Worm (Caenorhabditis elegans) whole organism, L4 larva: Measurements from ENCODE around the gene W03C9.6.

Experiments
- F37D6.2 ChIP-seq: sonication (generic microtip); optimal IDR thresholded peaks from 2 replicates; lab custom pipeline; 2016; ENCODE audit warnings: mild to moderate bottlenecking, missing genetic modification characterization, missing compliant biosample characterization
- T20F7.1 ChIP-seq: fragments of 200-800 bp; sonication (Bioruptor generic); optimal IDR thresholded peaks from 2 replicates; lab custom pipeline; 2018; ENCODE audit warnings: mild to moderate bottlenecking, missing genetic modification characterization, missing compliant biosample characterization
- Y75B8A.6 ChIP-seq: fragments of 200-800 bp; sonication (Bioruptor generic); IDR thresholded peaks from 2 replicates; pipeline ENCODE4 v1.3.6; 2022; ENCODE audit warnings: missing genetic modification reagents, missing genetic modification characterization, missing compliant biosample characterization
- ZK337.2 ChIP-seq: fragments of 200-800 bp; sonication (Bioruptor generic); IDR thresholded peaks from 2 replicates; pipeline ENCODE4 v1.3.6; 2022; ENCODE audit warnings: missing genetic modification reagents, missing genetic modification characterization, missing compliant biosample characterization
- ZK546.5 ChIP-seq, 2 experiments: sonication (generic microtip); optimal IDR thresholded peaks; 2 replicates each; lab custom pipeline; 2017; ENCODE audit warnings: missing biosample characterization in 2 of 2, missing genetic modification characterization in 2 of 2
- aha-1 ChIP-seq: fragments of 150-350 bp; peaks from one replicate; lab custom pipeline; 2014; ENCODE audit warnings: missing biosample characterization, missing genetic modification characterization
- aly-2 ChIP-seq: sonication (generic microtip); optimal IDR thresholded peaks from 2 replicates; lab custom pipeline; 2018; ENCODE audit warnings: missing biosample characterization, missing genetic modification characterization
- ceh-20 ChIP-seq: fragments of 200-800 bp; sonication (Bioruptor generic); IDR thresholded peaks from 2 replicates; pipeline ENCODE4 v1.3.6; 2022; ENCODE audit warnings: missing genetic modification reagents, missing genetic modification characterization, missing compliant biosample characterization
- ces-1 ChIP-seq: fragments of 150-350 bp; sonication (generic microtip); optimal IDR thresholded peaks from 4 replicates; lab custom pipeline; 2014; ENCODE audit warnings: missing biosample characterization, missing genetic modification reagents, missing genetic modification characterization
- daf-16 ChIP-seq, 3 experiments: sonication (generic microtip); optimal IDR thresholded peaks; 2 replicates each; lab custom pipeline; 2016 to 2017; ENCODE audit warnings: missing genetic modification characterization in 3 of 3, missing genetic modification reagents in 3 of 3, mild to moderate bottlenecking in 2 of 3, missing compliant biosample characterization in 2 of 3, missing biosample characterization in 1 of 3, moderate library complexity in 1 of 3
- daf-8 ChIP-seq: fragments of 200-800 bp; sonication (Bioruptor generic); IDR thresholded peaks from 2 replicates; pipeline ENCODE4 v1.3.6; 2022; ENCODE audit warnings: missing genetic modification characterization, missing compliant biosample characterization
- dmd-8 ChIP-seq: fragments of 200-800 bp; sonication (Bioruptor generic); IDR thresholded peaks from 2 replicates; pipeline ENCODE4 v1.3.6; 2022; ENCODE audit warnings: missing genetic modification characterization, missing compliant biosample characterization
- dpl-1 ChIP-seq: fragments of 150-350 bp; optimal IDR thresholded peaks from 2 replicates; lab custom pipeline; 2014; ENCODE audit warnings: missing biosample characterization, missing genetic modification reagents, missing genetic modification characterization
- hlh-30 ChIP-seq: sonication (generic microtip); optimal IDR thresholded peaks from 2 replicates; lab custom pipeline; 2017; ENCODE audit warnings: antibody characterized with exemption, mild to moderate bottlenecking, missing genetic modification characterization, missing compliant biosample characterization; ENCODE audit not compliant: insufficient read depth
- hmg-1.1 ChIP-seq: fragments of 200-800 bp; sonication (Bioruptor generic); IDR thresholded peaks from 2 replicates; pipeline ENCODE4 v1.3.6; 2022; ENCODE audit warnings: missing genetic modification reagents, missing genetic modification characterization, missing compliant biosample characterization
- lin-15B ChIP-seq: fragments of 150-350 bp; sonication (generic microtip); optimal IDR thresholded peaks from 3 replicates; lab custom pipeline; 2014; ENCODE audit warnings: missing biosample characterization, missing genetic modification characterization
- lir-3 ChIP-seq: sonication (generic microtip); optimal IDR thresholded peaks from 2 replicates; lab custom pipeline; 2016; ENCODE audit warnings: mild to moderate bottlenecking, missing genetic modification characterization, missing compliant biosample characterization
- lsy-2 ChIP-seq, 2 experiments: fragments of 150-350 bp in 1 of 2; sonication (generic microtip) in 1 of 2; optimal IDR thresholded peaks; 2 replicates each; lab custom pipeline; 2014 to 2017; ENCODE audit warnings: missing biosample characterization in 2 of 2, missing genetic modification characterization in 2 of 2
- madf-9 ChIP-seq: fragments of 200-800 bp; sonication (Bioruptor generic); conservative IDR thresholded peaks from 2 replicates; pipeline ENCODE4 v1.3.6; 2022; ENCODE audit warnings: missing genetic modification reagents, missing genetic modification characterization, missing compliant biosample characterization
- mdl-1 ChIP-seq, 2 experiments: fragments of 150-350 bp in 1 of 2; sonication (generic microtip) in 1 of 2; optimal IDR thresholded peaks; 2 replicates each; lab custom pipeline; 2014 to 2017; ENCODE audit warnings: missing biosample characterization in 2 of 2, missing genetic modification characterization in 2 of 2
- mdt-29 ChIP-seq: fragments of 200-800 bp; sonication (Bioruptor generic); IDR thresholded peaks from 2 replicates; pipeline ENCODE4 v1.3.6; 2022; ENCODE audit warnings: missing genetic modification reagents, missing genetic modification characterization, missing compliant biosample characterization
- mep-1 ChIP-seq: fragments of 150-350 bp; sonication (generic microtip); optimal IDR thresholded peaks from 3 replicates; lab custom pipeline; 2014; ENCODE audit warnings: missing biosample characterization, missing genetic modification characterization
- mes-2 ChIP-seq: sonication (generic microtip); optimal IDR thresholded peaks from 2 replicates; lab custom pipeline; 2016; ENCODE audit warnings: missing genotype, mild to moderate bottlenecking, missing genetic modification characterization, missing compliant biosample characterization; ENCODE audit not compliant: poor library complexity, severe bottlenecking
- mxl-3 ChIP-seq: fragments of 200-800 bp; sonication (Bioruptor generic); optimal IDR thresholded peaks from 2 replicates; lab custom pipeline; 2018; ENCODE audit warnings: mild to moderate bottlenecking, missing genetic modification characterization, missing compliant biosample characterization
- nhr-102 ChIP-seq: sonication (generic microtip); optimal IDR thresholded peaks from 2 replicates; lab custom pipeline; 2016; ENCODE audit warnings: mild to moderate bottlenecking, missing genetic modification characterization, moderate library complexity, missing compliant biosample characterization
- nhr-11 ChIP-seq: fragments of 150-350 bp; optimal IDR thresholded peaks from 2 replicates; lab custom pipeline; 2014; ENCODE audit warnings: missing biosample characterization, missing genetic modification characterization
- nhr-111 ChIP-seq: fragments of 200-800 bp; sonication (Bioruptor generic); optimal IDR thresholded peaks from 2 replicates; lab custom pipeline; 2018; ENCODE audit warnings: mild to moderate bottlenecking, missing genetic modification characterization, missing compliant biosample characterization
- nhr-25 ChIP-seq: sonication (generic microtip); optimal IDR thresholded peaks from 2 replicates; lab custom pipeline; 2017; ENCODE audit warnings: missing genetic modification characterization, mild to moderate bottlenecking, missing compliant biosample characterization, antibody characterized with exemption, moderate library complexity, borderline replicate concordance; ENCODE audit not compliant: insufficient read depth
- nhr-77 ChIP-seq: fragments of 150-350 bp; optimal IDR thresholded peaks from 2 replicates; lab custom pipeline; 2014; ENCODE audit warnings: missing biosample characterization, missing genetic modification characterization
- php-3 ChIP-seq: fragments of 200-800 bp; sonication (Bioruptor generic); IDR thresholded peaks from 2 replicates; pipeline ENCODE4 v1.3.6; 2022; ENCODE audit warnings: missing genetic modification reagents, missing genetic modification characterization, missing compliant biosample characterization
- rbr-2 ChIP-seq: sonication (generic microtip); optimal IDR thresholded peaks from 2 replicates; lab custom pipeline; 2016; ENCODE audit warnings: missing genotype, missing genetic modification characterization, missing compliant biosample characterization
- sdz-12 ChIP-seq: fragments of 200-800 bp; sonication (Bioruptor generic); optimal IDR thresholded peaks from 2 replicates; lab custom pipeline; 2018; ENCODE audit warnings: mild to moderate bottlenecking, missing genetic modification characterization, missing compliant biosample characterization
- set-16 ChIP-seq: fragments of 200-800 bp; sonication (Bioruptor generic); IDR thresholded peaks from 2 replicates; pipeline ENCODE4 v1.3.6; 2022; ENCODE audit warnings: missing genetic modification reagents, missing genetic modification characterization, missing compliant biosample characterization
- snpc-1.2 ChIP-seq: fragments of 200-800 bp; sonication (Bioruptor generic); IDR thresholded peaks from 2 replicates; pipeline ENCODE4 v1.3.6; 2022; ENCODE audit warnings: missing genetic modification reagents, missing genetic modification characterization, missing compliant biosample characterization
- spr-1 ChIP-seq: sonication (generic microtip); optimal IDR thresholded peaks from 2 replicates; lab custom pipeline; 2016; ENCODE audit warnings: mild to moderate bottlenecking, missing genetic modification characterization, missing compliant biosample characterization
- tag-97 ChIP-seq: fragments of 200-800 bp; sonication (Bioruptor generic); IDR thresholded peaks from 2 replicates; pipeline ENCODE4 v1.3.6; 2022; ENCODE audit warnings: missing genetic modification characterization, missing compliant biosample characterization
- tra-1 ChIP-seq: fragments of 200-800 bp; sonication (Bioruptor generic); IDR thresholded peaks from 2 replicates; pipeline ENCODE4 v1.3.6; 2022; ENCODE audit warnings: missing genetic modification reagents, missing genetic modification characterization, missing compliant biosample characterization
- unc-39 ChIP-seq: sonication (generic microtip); optimal IDR thresholded peaks from 2 replicates; lab custom pipeline; 2017; ENCODE audit warnings: missing biosample characterization, missing genetic modification characterization
- unc-62 ChIP-seq, 3 experiments: fragments of 150-350 bp in 1 of 3; sonication (generic microtip); optimal IDR thresholded peaks in 2 of 3; peaks in 1 of 3; 1 replicate in 1 of 3; 2 replicates in 2 of 3; lab custom pipeline; 2014 to 2017; ENCODE audit warnings: missing biosample characterization in 3 of 3, missing genetic modification characterization in 3 of 3, missing genetic modification reagents in 3 of 3, missing genotype in 1 of 3
- zfp-3 ChIP-seq: fragments of 200-800 bp; sonication (Bioruptor generic); conservative IDR thresholded peaks from 2 replicates; pipeline ENCODE4 v1.3.6; 2022; ENCODE audit warnings: missing genetic modification reagents, missing genetic modification characterization, missing compliant biosample characterization
- zip-2 ChIP-seq: fragments of 150-350 bp; optimal IDR thresholded peaks from 2 replicates; lab custom pipeline; 2014; ENCODE audit warnings: missing biosample characterization, missing genetic modification characterization
- ztf-11 ChIP-seq: fragments of 150-350 bp; optimal IDR thresholded peaks from 2 replicates; lab custom pipeline; 2014; ENCODE audit warnings: missing biosample characterization, missing genetic modification characterization
- ztf-7 ChIP-seq: fragments of 150-350 bp; optimal IDR thresholded peaks from 2 replicates; lab custom pipeline; 2014; ENCODE audit warnings: missing biosample characterization, missing genetic modification characterization

Gene W03C9.6

ce11 chrII:11958793-11959574 is 4.7 kb downstream of the W03C9.6 start (continued):
- TF ChIP-seq madf-9 (GFP tag; lab: Robert Waterston, UW) = 0 out of 2 replicates have a peak, but pooled peaks have one; percentile 48
- peak in 1 of 2 experiments; percentile 53 for TF ChIP-seq lsy-2 (tag; optimal IDR thresholded peaks at IDR 0.05; lab: Kevin White, UChicago)
- TF ChIP-seq daf-16 (GFP tag; optimal IDR thresholded peaks at IDR 0.05; lab: Kevin White, UChicago) = no peak
- peak; percentile 41 for TF ChIP-seq daf-16 (tag; optimal IDR thresholded peaks at IDR 0.05; lab: Kevin White, UChicago)
- TF ChIP-seq spr-1 (tag; lab: Kevin White, UChicago) = peak; percentile 4
- TF ChIP-seq nhr-111 (GFP tag; lab: Kevin White, UChicago) = no peak
- TF ChIP-seq hmg-1.1 (GFP tag; lab: Robert Waterston, UW) = peak; percentile 76
- peak; percentile 68 for TF ChIP-seq mep-1
- no peak for TF ChIP-seq tra-1 (GFP tag; lab: Robert Waterston, UW)
- peak; percentile 33 for TF ChIP-seq dpl-1
- 0 out of 2 replicates have a peak, but pooled peaks have one; percentile 38 for TF ChIP-seq ZK337.2 (GFP tag; lab: Robert Waterston, UW)
- TF ChIP-seq ces-1 (GFP tag; lab: Kevin White, UChicago) = no peak
- TF ChIP-seq rbr-2 (tag; lab: Kevin White, UChicago) = peak; percentile 54
- peak; percentile 31 for TF ChIP-seq hlh-30 (tag; lab: Kevin White, UChicago)
- TF ChIP-seq snpc-1.2 = peak; percentile 66; the same call in 1 of the 2 replicates
- TF ChIP-seq, all 104 proteins: peak for 26

- TF ChIP-seq mes-2 (tag; lab: Kevin White, UChicago) (peak; percentile 92), nhr-102 (peak; percentile 88), zfp-3 (GFP tag; lab: Robert Waterston, UW) (peak; percentile 89), rbr-2 (tag; lab: Kevin White, UChicago) (peak; percentile 90), mdt-29 (GFP tag; lab: Robert Waterston, UW) (peak; percentile 88), aha-1 (tag; lab: Kevin White, UChicago) (peak; percentile 87), sdz-12 (GFP tag; lab: Kevin White, UChicago) (peak; percentile 98), lin-15B (tag; lab: Kevin White, UChicago) (no peak), dmd-8 (GFP tag; lab: Robert Waterston, UW) (peak; percentile 100), php-3 (GFP tag; lab: Robert Waterston, UW) (peak; percentile 94), mep-1 (peak; percentile 88), ztf-11 (tag; lab: Kevin White, UChicago) (no peak), F37D6.2 (peak; percentile 83), nhr-77 (peak; percentile 16), unc-39 (tag; lab: Kevin White, UChicago) (no peak), aly-2 (tag; lab: Kevin White, UChicago) (no peak), ces-1 (GFP tag; lab: Kevin White, UChicago) (no peak), nhr-11 (tag; lab: Kevin White, UChicago) (no peak), nhr-25 (tag; lab: Kevin White, UChicago) (no peak), lir-3 (peak; percentile 93), daf-16 (GFP tag; optimal IDR thresholded peaks at IDR 0.05; lab: Kevin White, UChicago) (peak; percentile 85 to 98), daf-16 (tag; optimal IDR thresholded peaks at IDR 0.05; lab: Kevin White, UChicago) (peak; percentile 52), ZK546.5 (tag; optimal IDR thresholded peaks at IDR 0.05; lab: Kevin White, UChicago) (no peak), T20F7.1 (GFP tag; lab: Kevin White, UChicago) (peak; percentile 84), ztf-7 (tag; lab: Kevin White, UChicago) (peak; percentile 52), spr-1 (tag; lab: Kevin White, UChicago) (peak; percentile 93), daf-8 (peak; percentile 90), ceh-20 (peak; percentile 89), set-16 (GFP tag; lab: Robert Waterston, UW) (peak; percentile 100), tag-97 (no peak; the same call in 1 of the 2 replicates), Y75B8A.6 (peak; percentile 97), unc-62 (GFP tag; optimal IDR thresholded peaks at IDR 0.05 in 1 of 2; lab: Kevin White, UChicago) (peak in 1 of 2 experiments; percentile 73), unc-62 (tag; optimal IDR thresholded peaks at IDR 0.05; lab: Kevin White, UChicago) (no peak), zip-2 (tag; lab: Kevin White, UChicago) (peak; percentile 12), madf-9 (GFP tag; lab: Robert Waterston, UW) (peak; percentile 96), mxl-3 (GFP tag; lab: Kevin White, UChicago) (peak; percentile 84), ZK337.2 (GFP tag; lab: Robert Waterston, UW) (peak; percentile 89), mdl-1 (tag; optimal IDR thresholded peaks at IDR 0.05; lab: Kevin White, UChicago) (peak in 1 of 2 experiments; percentile 22)
Measured at ce11 chrII:11960596-11961217, 6.4 kb downstream of the W03C9.6 start.
